Worm (Caenorhabditis elegans): ENCODE data around the gene smg-9.

ce11 chrII:14753246-14753645 lies 597 bp upstream of the smg-9 start:
- TF ChIP-seq ama-1 (optimal IDR thresholded peaks at IDR 0.05): no peak
- TF ChIP-seq elt-3 (tag; optimal IDR thresholded peaks at IDR 0.05): no peak
- no peak for TF ChIP-seq egl-27 (tag; optimal IDR thresholded peaks at IDR 0.05)
- no peak for TF ChIP-seq ceh-82 (tag; optimal IDR thresholded peaks at IDR 0.05)
